Fruit fly (Drosophila melanogaster): Measurements from ENCODE around the gene Tengl2.

The Tengl2 gene

dm6 chr2L:2191404-2191803 is 47.8 kb downstream of the Tengl2 start:
- TF ChIP-seq bab1 (GFP tag; optimal IDR thresholded peaks at IDR 0.05) (no peak), cnc (optimal IDR thresholded peaks at IDR 0.05) (no peak), CG11617 (GFP tag; optimal IDR thresholded peaks at IDR 0.05) (no peak), CG33017 (tag; optimal IDR thresholded peaks at IDR 0.05) (no peak), cic (GFP tag; optimal IDR thresholded peaks at IDR 0.05) (no peak), Clk (GFP tag; optimal IDR thresholded peaks at IDR 0.05) (no peak), CG7101 (tag; optimal IDR thresholded peaks at IDR 0.05) (no peak), Mnt (GFP tag; optimal IDR thresholded peaks at IDR 0.05) (no peak), Hr96 (GFP tag; optimal IDR thresholded peaks at IDR 0.05) (no peak), CG12768 (GFP tag; optimal IDR thresholded peaks at IDR 0.05) (no peak), CG7045 (GFP tag; optimal IDR thresholded peaks at IDR 0.05) (no peak), toe (GFP tag; optimal IDR thresholded peaks at IDR 0.05) (no peak), ovo (GFP tag; optimal IDR thresholded peaks at IDR 0.05) (no peak), pad (GFP tag; optimal IDR thresholded peaks at IDR 0.05) (no peak), CG14711 (tag; optimal IDR thresholded peaks at IDR 0.05) (no peak), Crg-1 (GFP tag; optimal IDR thresholded peaks at IDR 0.05) (no peak), CG1620 (GFP tag; optimal IDR thresholded peaks at IDR 0.05) (no peak), kay (GFP tag; ENCODE audit: borderline replicate concordance) (no peak)

dm6 chr2L:2190684-2191083 is 48.5 kb downstream of the Tengl2 start:
- TF ChIP-seq bab1 (GFP tag; optimal IDR thresholded peaks at IDR 0.05) = no peak
- no peak for TF ChIP-seq CG33017 (tag; optimal IDR thresholded peaks at IDR 0.05)
- no peak for TF ChIP-seq Hr96 (GFP tag; optimal IDR thresholded peaks at IDR 0.05)
- no peak for TF ChIP-seq CG11617 (GFP tag; optimal IDR thresholded peaks at IDR 0.05)
- no peak for TF ChIP-seq pad (GFP tag; optimal IDR thresholded peaks at IDR 0.05)

dm6 chr2L:2189100-2189499 is 50.1 kb downstream of the Tengl2 start:
- TF ChIP-seq CG7101 (tag; optimal IDR thresholded peaks at IDR 0.05) (no peak), bab1 (GFP tag; optimal IDR thresholded peaks at IDR 0.05) (no peak), CG11617 (GFP tag; optimal IDR thresholded peaks at IDR 0.05) (no peak), tj (GFP tag; optimal IDR thresholded peaks at IDR 0.05) (no peak), kay (GFP tag; ENCODE audit: borderline replicate concordance) (no peak), CG1620 (GFP tag; optimal IDR thresholded peaks at IDR 0.05) (no peak), CG12768 (GFP tag; optimal IDR thresholded peaks at IDR 0.05) (no peak), cnc (optimal IDR thresholded peaks at IDR 0.05) (no peak), CG14711 (tag; optimal IDR thresholded peaks at IDR 0.05) (no peak), ovo (GFP tag; optimal IDR thresholded peaks at IDR 0.05) (no peak), Clk (GFP tag; optimal IDR thresholded peaks at IDR 0.05) (no peak), CG7045 (GFP tag; optimal IDR thresholded peaks at IDR 0.05) (no peak), CG5204 (GFP tag; optimal IDR thresholded peaks at IDR 0.05) (no peak), Hr96 (GFP tag; optimal IDR thresholded peaks at IDR 0.05) (no peak), Crg-1 (GFP tag; optimal IDR thresholded peaks at IDR 0.05) (no peak), cic (GFP tag; optimal IDR thresholded peaks at IDR 0.05) (no peak), Mnt (GFP tag; optimal IDR thresholded peaks at IDR 0.05) (no peak)
